Fruit fly (Drosophila melanogaster): ENCODE results near the gene CG42747.

- TF ChIP-seq psq (optimal IDR thresholded peaks at IDR 0.05), result no peak
- TF ChIP-seq Myc (optimal IDR thresholded peaks at IDR 0.05), result no peak
- TF ChIP-seq h (optimal IDR thresholded peaks at IDR 0.05), result no peak
Measured at dm6 chr3L:6447203-6447602, 46.8 kb downstream of the CG42747 start.
